Worm (Caenorhabditis elegans): ENCODE results near the gene mam-3.

- no peak for TF ChIP-seq C17E4.6 (GFP tag; IDR thresholded peaks at IDR 0.05)
- no peak for TF ChIP-seq madf-3 (GFP tag; IDR thresholded peaks at IDR 0.05)
- no peak for TF ChIP-seq nfya-1 (tag; optimal IDR thresholded peaks at IDR 0.05; ENCODE audit: borderline replicate concordance, insufficient read depth)
- no peak for TF ChIP-seq madf-6 (GFP tag; IDR thresholded peaks at IDR 0.05)
- no peak for TF ChIP-seq snpc-4 (GFP tag; optimal IDR thresholded peaks at IDR 0.05)
- TF ChIP-seq snpc-4 (tag; optimal IDR thresholded peaks at IDR 0.05), result peak in 1 of 4 experiments; percentile 10
- TF ChIP-seq ama-1 (optimal IDR thresholded peaks at IDR 0.05), result no peak
- no peak for TF ChIP-seq ama-1 (GFP tag; optimal IDR thresholded peaks at IDR 0.05)
- TF ChIP-seq bed-2 (GFP tag; IDR thresholded peaks at IDR 0.05), result no peak
Observed at ce11 chrIV:13445275-13445674, at the start of gene mam-3.

All from whole organism, young adult.